Worm (Caenorhabditis elegans): ENCODE results near the gene nhr-209.

nhr-209 gene

ce11 chrV:12065859-12066258 lies 32.1 kb upstream of the nhr-209 start:
- no peak for TF ChIP-seq lin-32 (GFP tag; optimal IDR thresholded peaks at IDR 0.05)
- TF ChIP-seq lsy-2 (tag; optimal IDR thresholded peaks at IDR 0.05) = peak; percentile 69
- TF ChIP-seq unc-120 (tag; optimal IDR thresholded peaks at IDR 0.05; ENCODE audit: poor library complexity, severe bottlenecking) = no peak
- no peak for TF ChIP-seq nhr-12 (tag; optimal IDR thresholded peaks at IDR 0.05)
- no peak for TF ChIP-seq snpc-4 (tag; optimal IDR thresholded peaks at IDR 0.05)
- TF ChIP-seq elt-3 (tag; optimal IDR thresholded peaks at IDR 0.05) = no peak
- TF ChIP-seq ceh-83 (GFP tag; optimal IDR thresholded peaks at IDR 0.05) = no peak
- TF ChIP-seq sptf-1 (tag; optimal IDR thresholded peaks at IDR 0.05) = peak; percentile 5

DNA sequence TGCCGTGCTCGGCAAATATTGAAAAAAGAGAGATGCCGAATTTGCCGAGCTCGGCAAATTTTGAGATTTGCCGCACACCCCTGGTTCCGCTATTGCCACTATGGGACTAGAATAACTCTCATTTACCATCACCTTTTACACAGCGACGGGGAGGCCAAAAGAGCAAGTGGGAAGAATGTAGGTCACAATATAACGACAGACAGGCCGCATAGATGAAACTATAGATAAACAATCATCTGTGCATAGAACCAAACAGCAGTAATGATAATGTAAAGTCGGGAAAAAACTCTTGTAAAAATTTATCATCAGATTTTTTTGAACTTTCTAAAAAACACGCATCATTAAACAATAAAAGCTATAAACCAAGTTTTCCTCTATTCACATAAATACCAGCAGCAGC lies 29.5 kb upstream of the nhr-209 start, which contains the start of gene kmo-2:
Gene kmo-2, minus strand, starts transcription at position 101 of the 400 bp plus-strand sequence.
- no peak for TF ChIP-seq elt-1 (tag; optimal IDR thresholded peaks at IDR 0.05; ENCODE audit: borderline replicate concordance, insufficient read depth)
- no peak for TF ChIP-seq pha-4 (tag; optimal IDR thresholded peaks at IDR 0.05)
- no peak for TF ChIP-seq sem-2 (GFP tag; optimal IDR thresholded peaks at IDR 0.05)
- no peak for TF ChIP-seq snpc-4 (tag; optimal IDR thresholded peaks at IDR 0.05)
- TF ChIP-seq bed-3 (GFP tag; optimal IDR thresholded peaks at IDR 0.05) = no peak
- no peak for TF ChIP-seq zip-8 (tag; optimal IDR thresholded peaks at IDR 0.05)
- TF ChIP-seq ceh-43 (GFP tag; optimal IDR thresholded peaks at IDR 0.05) = no peak

- TF ChIP-seq unc-62 (GFP tag; optimal IDR thresholded peaks at IDR 0.05) (no peak), nhr-28 (tag; optimal IDR thresholded peaks at IDR 0.05) (no peak), nhr-237 (tag; optimal IDR thresholded peaks at IDR 0.05) (no peak), drap-1 (GFP tag; optimal IDR thresholded peaks at IDR 0.05) (no peak), sem-2 (GFP tag; optimal IDR thresholded peaks at IDR 0.05) (no peak), lin-13 (tag; optimal IDR thresholded peaks at IDR 0.05) (no peak), flh-1 (GFP tag; optimal IDR thresholded peaks at IDR 0.05) (no peak), ham-2 (GFP tag; optimal IDR thresholded peaks at IDR 0.05) (no peak)
These were observed 27.5 kb upstream of the nhr-209 start, which contains the start of gene kmo-1 for ce11 chrV:12070419-12070818. TSS of gene kmo-1 (minus strand) at chrV:12070519.

- no peak for TF ChIP-seq mls-2 (tag; optimal IDR thresholded peaks at IDR 0.05)
- TF ChIP-seq elt-3 (tag; optimal IDR thresholded peaks at IDR 0.05) = no peak
- no peak for TF ChIP-seq elt-1 (tag; optimal IDR thresholded peaks at IDR 0.05; ENCODE audit: borderline replicate concordance, insufficient read depth)
- TF ChIP-seq lin-32 (GFP tag; optimal IDR thresholded peaks at IDR 0.05) = no peak
- no peak for TF ChIP-seq sem-2 (GFP tag; optimal IDR thresholded peaks at IDR 0.05)
- no peak for TF ChIP-seq mep-1 (tag; optimal IDR thresholded peaks at IDR 0.05)
- TF ChIP-seq ceh-83 (GFP tag; optimal IDR thresholded peaks at IDR 0.05) = no peak
- TF ChIP-seq hlh-1 (tag; optimal IDR thresholded peaks at IDR 0.05) = no peak
These were observed 26.5 kb upstream of the nhr-209 start for ce11 chrV:12071483-12071882.

- TF ChIP-seq elt-3 (tag; optimal IDR thresholded peaks at IDR 0.05) (no peak), unc-120 (tag; optimal IDR thresholded peaks at IDR 0.05; ENCODE audit: poor library complexity, severe bottlenecking) (no peak), nhr-237 (tag; optimal IDR thresholded peaks at IDR 0.05) (no peak), M03D4.4 (tag; optimal IDR thresholded peaks at IDR 0.05) (no peak), ceh-83 (GFP tag; optimal IDR thresholded peaks at IDR 0.05) (no peak), bed-3 (GFP tag; optimal IDR thresholded peaks at IDR 0.05) (no peak), ztf-11 (tag; optimal IDR thresholded peaks at IDR 0.05) (no peak), elt-1 (tag; optimal IDR thresholded peaks at IDR 0.05; ENCODE audit: borderline replicate concordance, insufficient read depth) (no peak), flh-1 (GFP tag; optimal IDR thresholded peaks at IDR 0.05) (no peak), unc-39 (tag; optimal IDR thresholded peaks at IDR 0.05) (no peak), unc-62 (GFP tag; optimal IDR thresholded peaks at IDR 0.05) (no peak), mab-5 (tag; optimal IDR thresholded peaks at IDR 0.05) (no peak)
These were observed 23.1 kb upstream of the nhr-209 start, which contains the start of gene R07B7.6 for ce11 chrV:12074886-12075285. TSS of gene R07B7.6 (minus strand) at chrV:12074986.

ce11 chrV:12075983-12076382 lies 22.0 kb upstream of the nhr-209 start:
- no peak for TF ChIP-seq unc-120 (tag; optimal IDR thresholded peaks at IDR 0.05; ENCODE audit: poor library complexity, severe bottlenecking)

- TF ChIP-seq nhr-76 (tag; optimal IDR thresholded peaks at IDR 0.05) (no peak), M03D4.4 (tag; optimal IDR thresholded peaks at IDR 0.05) (no peak), zip-8 (tag; optimal IDR thresholded peaks at IDR 0.05) (no peak), pha-4 (tag; optimal IDR thresholded peaks at IDR 0.05) (no peak), mls-2 (tag; optimal IDR thresholded peaks at IDR 0.05) (no peak), ceh-83 (GFP tag; optimal IDR thresholded peaks at IDR 0.05) (no peak), ces-1 (GFP tag; optimal IDR thresholded peaks at IDR 0.05) (no peak), lin-32 (GFP tag; optimal IDR thresholded peaks at IDR 0.05) (no peak), elt-1 (tag; optimal IDR thresholded peaks at IDR 0.05; ENCODE audit: borderline replicate concordance, insufficient read depth) (no peak), hlh-1 (tag; optimal IDR thresholded peaks at IDR 0.05) (no peak), nhr-28 (tag; optimal IDR thresholded peaks at IDR 0.05) (no peak), ztf-11 (tag; optimal IDR thresholded peaks at IDR 0.05) (no peak), ham-2 (GFP tag; optimal IDR thresholded peaks at IDR 0.05) (no peak), nhr-12 (tag; optimal IDR thresholded peaks at IDR 0.05) (no peak), snpc-4 (tag; optimal IDR thresholded peaks at IDR 0.05) (no peak), tbx-8 (GFP tag; optimal IDR thresholded peaks at IDR 0.05) (no peak), ceh-39 (tag; optimal IDR thresholded peaks at IDR 0.05) (no peak), nhr-2 (tag; optimal IDR thresholded peaks at IDR 0.05) (no peak)
These were observed 17.7 kb upstream of the nhr-209 start, which contains the start of gene R07B7.9 for ce11 chrV:12080274-12080673. TSS of gene R07B7.9 (minus strand) at chrV:12080374.
